Fruit fly (Drosophila melanogaster): ENCODE results near the gene CG31815.

Gene CG31815

DNA sequence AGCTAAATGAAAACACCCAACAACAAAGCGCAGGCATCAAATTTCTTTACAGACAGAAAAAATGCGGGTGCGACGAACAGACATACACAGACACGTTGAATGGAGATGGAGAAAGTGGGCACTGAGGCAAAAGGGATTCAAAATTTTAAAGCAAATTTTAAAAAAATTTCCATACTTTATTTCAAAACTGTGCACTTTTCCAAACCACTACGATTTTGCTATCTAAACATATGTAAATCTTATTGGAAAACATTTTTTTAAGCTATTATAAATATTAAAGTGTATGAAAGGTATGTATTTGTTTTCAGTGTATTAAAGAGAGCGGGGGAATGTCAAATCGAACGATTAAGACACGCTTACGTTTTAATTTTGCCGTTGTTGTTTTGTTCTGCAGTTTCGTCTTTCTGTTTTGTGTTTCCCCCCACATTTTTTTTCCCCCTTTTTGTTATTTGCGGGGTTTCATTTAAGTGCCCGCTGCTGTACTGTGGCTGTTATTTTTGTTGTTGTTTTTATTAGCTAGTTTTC lies 14.8 kb downstream of the CG31815 start (continued):
- peak; percentile 71 for TF ChIP-seq kay (GFP tag; optimal IDR thresholded peaks at IDR 0.05)
- TF ChIP-seq CG12071 (GFP tag; optimal IDR thresholded peaks at IDR 0.05), result peak; percentile 38
- peak; percentile 77 for TF ChIP-seq CG1233 (GFP tag; optimal IDR thresholded peaks at IDR 0.05)
- no peak for TF ChIP-seq CG12299 (tag; optimal IDR thresholded peaks at IDR 0.05)
- TF ChIP-seq bowl (GFP tag; IDR thresholded peaks at IDR 0.05), result no peak
- peak; percentile 27 for TF ChIP-seq Ets97D (GFP tag; optimal IDR thresholded peaks at IDR 0.05)
- TF ChIP-seq bcd (GFP tag; optimal IDR thresholded peaks at IDR 0.05), result peak; percentile 77
- TF ChIP-seq Hr51 (GFP tag; optimal IDR thresholded peaks at IDR 0.05), result peak; percentile 24 to 78
- TF ChIP-seq vvl (GFP tag; IDR thresholded peaks at IDR 0.05), result peak; percentile 77
- TF ChIP-seq CG2889 (GFP tag; IDR thresholded peaks at IDR 0.05), result no peak
- TF ChIP-seq pum (GFP tag; optimal IDR thresholded peaks at IDR 0.05), result peak; percentile 36
- peak; percentile 46 for TF ChIP-seq Hr3 (GFP tag; optimal IDR thresholded peaks at IDR 0.05)
- TF ChIP-seq CTCF (GFP tag; optimal IDR thresholded peaks at IDR 0.05), result peak; percentile 51
- no peak for TF ChIP-seq unc-4 (GFP tag; IDR thresholded peaks at IDR 0.05; ENCODE audit: partially characterized antibody)
- TF ChIP-seq Lhr (GFP tag; optimal IDR thresholded peaks at IDR 0.05), result peak; percentile 20
- no peak for TF ChIP-seq CG7745 (tag; optimal IDR thresholded peaks at IDR 0.05)
- TF ChIP-seq HmgZ (tag; optimal IDR thresholded peaks at IDR 0.05), result no peak
- no peak for TF ChIP-seq tup (GFP tag; optimal IDR thresholded peaks at IDR 0.05)
- TF ChIP-seq CG7271 (tag; optimal IDR thresholded peaks at IDR 0.05), result peak; percentile 37
- no peak for TF ChIP-seq zfh2 (GFP tag; optimal IDR thresholded peaks at IDR 0.05)
- TF ChIP-seq usp (GFP tag; optimal IDR thresholded peaks at IDR 0.05), result no peak
- peak; percentile 84 for TF ChIP-seq D19A (tag; optimal IDR thresholded peaks at IDR 0.05)
- TF ChIP-seq CG11085 (GFP tag; IDR thresholded peaks at IDR 0.05), result no peak
- peak; percentile 57; the same call in 1 of the 2 replicates for TF ChIP-seq Rx (GFP tag; IDR thresholded peaks at IDR 0.05)
- TF ChIP-seq CG11456 (GFP tag; IDR thresholded peaks at IDR 0.05), result 0 out of 3 replicates have a peak, but pooled peaks have one; percentile 65
- no peak for TF ChIP-seq CG31388 (GFP tag; optimal IDR thresholded peaks at IDR 0.05)
- TF ChIP-seq CG43689 (GFP tag; IDR thresholded peaks at IDR 0.05), result no peak
- TF ChIP-seq cad (GFP tag; optimal IDR thresholded peaks at IDR 0.05), result no peak
- no peak for TF ChIP-seq HmgD (GFP tag; optimal IDR thresholded peaks at IDR 0.05)
- no peak for TF ChIP-seq MESR4 (GFP tag; optimal IDR thresholded peaks at IDR 0.05)
- no peak; the same call in 1 of the 2 replicates for TF ChIP-seq CG4360 (GFP tag; IDR thresholded peaks at IDR 0.05)
- TF ChIP-seq so (GFP tag; IDR thresholded peaks at IDR 0.05), result peak; percentile 45; the same call in 1 of the 3 replicates
- peak; percentile 72 for TF ChIP-seq stc (GFP tag; IDR thresholded peaks at IDR 0.05)
- no peak for TF ChIP-seq CG13894 (tag; optimal IDR thresholded peaks at IDR 0.05)
- TF ChIP-seq twi (tag; optimal IDR thresholded peaks at IDR 0.05), result peak; percentile 59
- no peak for TF ChIP-seq bigmax (GFP tag; optimal IDR thresholded peaks at IDR 0.05)
- TF ChIP-seq CG8281 (tag; optimal IDR thresholded peaks at IDR 0.05), result peak; percentile 45
- TF ChIP-seq CG17612 (GFP tag; IDR thresholded peaks at IDR 0.05), result peak; percentile 33; the same call in 1 of the 2 replicates
- no peak for TF ChIP-seq lov (optimal IDR thresholded peaks at IDR 0.05)
- peak; percentile 65; the same call in 1 of the 3 replicates for TF ChIP-seq lov (GFP tag; IDR thresholded peaks at IDR 0.05)
- TF ChIP-seq Myb (GFP tag; optimal IDR thresholded peaks at IDR 0.05), result no peak

DNA sequence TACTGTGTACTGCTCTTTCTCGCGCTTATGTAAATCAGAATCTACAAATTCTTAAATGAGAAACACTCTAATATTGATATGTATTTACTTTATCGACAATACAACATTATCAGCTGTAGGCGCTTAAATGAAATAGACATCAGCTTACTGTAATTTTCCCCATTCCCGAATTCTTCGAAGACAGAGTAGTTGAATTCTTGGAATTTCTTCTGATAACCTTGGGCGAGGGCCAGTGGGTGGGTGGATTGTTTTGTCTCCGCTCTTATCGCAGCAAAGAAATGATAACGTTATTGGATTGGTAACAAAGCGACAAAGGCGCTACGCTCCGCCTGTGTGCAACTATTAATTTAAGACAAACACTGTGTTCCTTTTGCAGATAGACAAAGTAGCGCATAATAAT lies 15.8 kb downstream of the CG31815 start:
- TF ChIP-seq sd (tag; optimal IDR thresholded peaks at IDR 0.05), result peak; percentile 95
- no peak for TF ChIP-seq bowl (GFP tag; IDR thresholded peaks at IDR 0.05)
- peak; percentile 29 for TF ChIP-seq exex (tag; optimal IDR thresholded peaks at IDR 0.05)
- no peak for TF ChIP-seq zfh2 (GFP tag; optimal IDR thresholded peaks at IDR 0.05)
- TF ChIP-seq Pdp1 (GFP tag; optimal IDR thresholded peaks at IDR 0.05), result peak in 1 of 2 experiments; percentile 2
- TF ChIP-seq Stat92E (GFP tag; optimal IDR thresholded peaks at IDR 0.05), result peak in 1 of 3 experiments; percentile 68
- TF ChIP-seq CG8359 (GFP tag; optimal IDR thresholded peaks at IDR 0.05; ENCODE audit: borderline replicate concordance), result no peak
- TF ChIP-seq sens (GFP tag), result peak; percentile 58
